Fruit fly (Drosophila melanogaster) whole organism, prepupa: ENCODE results near the gene CG2493.

Experiments used
- CG10669 ChIP-seq: fragments of 200-800 bp; sonication (Bioruptor generic); optimal IDR thresholded peaks from 3 replicates; lab custom pipeline; 2018; ENCODE audit warnings: missing biosample characterization, mild to moderate bottlenecking, missing genetic modification characterization, moderate library complexity
- CG1621 ChIP-seq: fragments of 200-800 bp; sonication (Bioruptor generic); optimal IDR thresholded peaks from 3 replicates; lab custom pipeline; 2018; ENCODE audit warnings: missing biosample characterization, mild to moderate bottlenecking, missing genetic modification characterization
- CG6163 ChIP-seq: fragments of 200-800 bp; sonication (Bioruptor generic); IDR thresholded peaks from 3 replicates; pipeline ENCODE4 v1.3.6; 2022; ENCODE audit warnings: missing biosample characterization, missing genetic modification characterization
- CG6854 ChIP-seq: fragments of 200-800 bp; sonication (Bioruptor generic); optimal IDR thresholded peaks from 2 replicates; lab custom pipeline; 2017; ENCODE audit warnings: missing biosample characterization, mild to moderate bottlenecking, missing genetic modification characterization
- CG8319 ChIP-seq: fragments of 200-800 bp; sonication (Bioruptor generic); optimal IDR thresholded peaks from 3 replicates; lab custom pipeline; 2016; ENCODE audit warnings: missing biosample characterization, missing genetic modification characterization
- Gug ChIP-seq: fragments of 200-800 bp; sonication (Bioruptor generic); IDR thresholded peaks from 2 replicates; pipeline ENCODE4 v1.3.6; 2022; ENCODE audit warnings: missing biosample characterization, missing genetic modification characterization
- Smox ChIP-seq: fragments of 200-800 bp; sonication (Bioruptor generic); optimal IDR thresholded peaks from 3 replicates; lab custom pipeline; 2016; ENCODE audit warnings: missing biosample characterization, missing genetic modification characterization
- Sox15 ChIP-seq: fragments of 200-800 bp; sonication (Bioruptor generic); optimal IDR thresholded peaks from 3 replicates; lab custom pipeline; 2016; ENCODE audit warnings: missing biosample characterization, missing genetic modification characterization
- cyc ChIP-seq: fragments of 200-800 bp; sonication (Bioruptor generic); optimal IDR thresholded peaks from 3 replicates; lab custom pipeline; 2016; ENCODE audit warnings: missing biosample characterization, missing genetic modification characterization

dm6 chr2L:20437873-20438272 is 25.4 kb downstream of the CG2493 start:
- TF ChIP-seq CG8319 (GFP tag; lab: Kevin White, UChicago) (no peak), CG10669 (GFP tag; lab: Kevin White, UChicago) (no peak), CG1621 (tag; lab: Kevin White, UChicago) (no peak), CG6854 (GFP tag; lab: Kevin White, UChicago) (no peak), cyc (GFP tag; lab: Kevin White, UChicago) (no peak), Smox (no peak), CG6163 (no peak), Gug (no peak), Sox15 (GFP tag; lab: Kevin White, UChicago) (no peak)
